Worm (Caenorhabditis elegans): Measurements from ENCODE around the gene D2062.1.
"Not testable (repeated sequence)": the region's sequence is repeated elsewhere in the genome, so short reads cannot be mapped to it uniquely, and the experiment has no call there.

Gene D2062.1

ce11 chrII:2627154-2627799 lies 4.0 kb upstream of the D2062.1 start, which contains the start of gene sri-71:
TSS of gene sri-71 (plus strand) at chrII:2627749.
- no peak for TF ChIP-seq unc-62 (GFP tag; optimal IDR thresholded peaks at IDR 0.05)

- TF ChIP-seq unc-62 (GFP tag; optimal IDR thresholded peaks at IDR 0.05) = no peak
These were observed 2.9 kb upstream of the D2062.1 start for ce11 chrII:2628401-2628800.

- no peak for TF ChIP-seq unc-62 (GFP tag; optimal IDR thresholded peaks at IDR 0.05)
These were observed 2.0 kb upstream of the D2062.1 start, which contains the start of gene sri-37 for ce11 chrII:2629270-2629669. TSS of gene sri-37 (plus strand) at chrII:2629570.

- no peak for TF ChIP-seq unc-62 (GFP tag; optimal IDR thresholded peaks at IDR 0.05)
These were observed 6.1 kb downstream of the D2062.1 start, which contains the start of gene F22E5.21 for ce11 chrII:2637359-2637758. TSS of gene F22E5.21 (minus strand) at chrII:2637459.

- no peak for TF ChIP-seq unc-62 (GFP tag; optimal IDR thresholded peaks at IDR 0.05)
These were observed 6.8 kb downstream of the D2062.1 start, which contains the start of gene F22E5.9 for ce11 chrII:2638062-2638461. TSS of gene F22E5.9 (plus strand) at chrII:2638388.

- TF ChIP-seq unc-62 (GFP tag; optimal IDR thresholded peaks at IDR 0.05) = not testable (repeated sequence)
These were observed 8.3 kb downstream of the D2062.1 start, which contains the start of gene F22E5.8 for ce11 chrII:2639401-2640088. TSS of gene F22E5.8 (plus strand) at chrII:2640038.

ce11 chrII:2640982-2641381 lies 9.7 kb downstream of the D2062.1 start, which contains the start of gene F22E5.23:
TSS of gene F22E5.23 (plus strand) at chrII:2641282.
- TF ChIP-seq unc-62 (GFP tag; optimal IDR thresholded peaks at IDR 0.05) = no peak

- no peak for TF ChIP-seq unc-62 (GFP tag; optimal IDR thresholded peaks at IDR 0.05)
These were observed 10.5 kb downstream of the D2062.1 start, which contains the start of gene F22E5.7 for ce11 chrII:2641777-2642176. TSS of gene F22E5.7 (plus strand) at chrII:2642077.

- no peak for TF ChIP-seq unc-62 (GFP tag; optimal IDR thresholded peaks at IDR 0.05)
These were observed 13.2 kb downstream of the D2062.1 start, which contains the start of gene F22E5.11 for ce11 chrII:2644498-2644897. TSS of gene F22E5.11 (minus strand) at chrII:2644598.

- TF ChIP-seq unc-62 (GFP tag; optimal IDR thresholded peaks at IDR 0.05) = not testable (repeated sequence)
These were observed 15.5 kb downstream of the D2062.1 start, which contains the start of gene F22E5.12 for ce11 chrII:2646756-2647155. TSS of gene F22E5.12 (minus strand) at chrII:2646856.

ce11 chrII:2649015-2649414 lies 17.7 kb downstream of the D2062.1 start:
- no peak for TF ChIP-seq unc-62 (GFP tag; optimal IDR thresholded peaks at IDR 0.05)

ce11 chrII:2649539-2649938 lies 18.3 kb downstream of the D2062.1 start, which contains the start of the genes F22E5.13 and F22E5.6:
TSS of gene F22E5.13 (minus strand) at chrII:2649639.
TSS of gene F22E5.6 (plus strand) at chrII:2649835.
- TF ChIP-seq unc-62 (GFP tag; optimal IDR thresholded peaks at IDR 0.05) = no peak

ce11 chrII:2656606-2657005 lies 25.3 kb downstream of the D2062.1 start, which contains the start of gene sri-47:
TSS of gene sri-47 (plus strand) at chrII:2656906.
- TF ChIP-seq unc-62 (GFP tag; optimal IDR thresholded peaks at IDR 0.05) = no peak

ce11 chrII:2659364-2659763 lies 28.1 kb downstream of the D2062.1 start, which contains the start of gene gcy-21:
TSS of gene gcy-21 (plus strand) at chrII:2659664.
- no peak for TF ChIP-seq unc-62 (GFP tag; optimal IDR thresholded peaks at IDR 0.05)

ce11 chrII:2665081-2665480 lies 33.8 kb downstream of the D2062.1 start, which contains the start of gene F22E5.2:
TSS of gene F22E5.2 (plus strand) at chrII:2665381.
- not testable (repeated sequence) for TF ChIP-seq unc-62 (GFP tag; optimal IDR thresholded peaks at IDR 0.05)

ce11 chrII:2665606-2666005 lies 34.3 kb downstream of the D2062.1 start, which contains the start of gene F22E5.22:
TSS of gene F22E5.22 (plus strand) at chrII:2665906.
- TF ChIP-seq unc-62 (GFP tag; optimal IDR thresholded peaks at IDR 0.05) = no peak
